Worm (Caenorhabditis elegans) whole organism, late embryonic: ENCODE measurements around the gene F10C2.5.

Experiments used
- C08G9.2 ChIP-seq: sonication (generic microtip); optimal IDR thresholded peaks from 2 replicates; lab custom pipeline; 2016; ENCODE audit warnings: mild to moderate bottlenecking, missing genetic modification characterization, moderate library complexity, missing compliant biosample characterization
- C38D4.7 ChIP-seq: fragments of 200-800 bp; sonication (Bioruptor generic); optimal IDR thresholded peaks from 2 replicates; lab custom pipeline; 2018; ENCODE audit warnings: mild to moderate bottlenecking, missing genetic modification characterization, moderate library complexity, missing compliant biosample characterization
- F13H6.1 ChIP-seq: sonication (generic microtip); optimal IDR thresholded peaks from 2 replicates; lab custom pipeline; 2016; ENCODE audit warnings: missing genetic modification characterization, missing compliant biosample characterization
- K02D7.2 ChIP-seq: sonication (generic microtip); optimal IDR thresholded peaks from 2 replicates; lab custom pipeline; 2017; ENCODE audit warnings: mild to moderate bottlenecking, missing genetic modification characterization, missing compliant biosample characterization
- K09A11.1 ChIP-seq: sonication (generic microtip); optimal IDR thresholded peaks from 2 replicates; lab custom pipeline; 2017; ENCODE audit warnings: antibody characterized with exemption, mild to moderate bottlenecking, missing genetic modification characterization, missing compliant biosample characterization; ENCODE audit not compliant: insufficient read depth
- ceh-14 ChIP-seq: sonication (generic microtip); optimal IDR thresholded peaks from 2 replicates; lab custom pipeline; 2016; ENCODE audit warnings: missing genotype, missing genetic modification characterization, missing compliant biosample characterization
- ceh-19 ChIP-seq: fragments of 200-800 bp; sonication (Bioruptor generic); optimal IDR thresholded peaks from 2 replicates; lab custom pipeline; 2018; ENCODE audit warnings: mild to moderate bottlenecking, missing genetic modification characterization, missing compliant biosample characterization
- ceh-2 ChIP-seq: sonication (generic microtip); optimal IDR thresholded peaks from 2 replicates; lab custom pipeline; 2016; ENCODE audit warnings: missing genotype, missing genetic modification characterization, missing compliant biosample characterization
- ceh-22 ChIP-seq: sonication (generic microtip); optimal IDR thresholded peaks from 2 replicates; lab custom pipeline; 2017; ENCODE audit warnings: missing biosample characterization, missing genetic modification characterization
- ceh-31 ChIP-seq: sonication (generic microtip); optimal IDR thresholded peaks from 2 replicates; lab custom pipeline; 2016; ENCODE audit warnings: missing genetic modification characterization, missing compliant biosample characterization
- ceh-45 ChIP-seq: fragments of 200-800 bp; sonication (Bioruptor generic); IDR thresholded peaks from 2 replicates; pipeline ENCODE4 v1.3.6; 2022; ENCODE audit warnings: missing genetic modification reagents, missing genetic modification characterization, missing compliant biosample characterization
- che-1 ChIP-seq: sonication (generic microtip); optimal IDR thresholded peaks from 2 replicates; lab custom pipeline; 2016; ENCODE audit warnings: mild to moderate bottlenecking, missing genetic modification characterization, missing compliant biosample characterization
- dmd-4 ChIP-seq: sonication (generic microtip); optimal IDR thresholded peaks from 2 replicates; lab custom pipeline; 2016; ENCODE audit warnings: borderline replicate concordance, missing genetic modification characterization, missing compliant biosample characterization
- elt-2 ChIP-seq: sonication (generic microtip); optimal IDR thresholded peaks from 2 replicates; lab custom pipeline; 2016; ENCODE audit warnings: missing genetic modification reagents, missing genetic modification characterization, missing compliant biosample characterization
- ets-4 ChIP-seq: sonication (generic microtip); optimal IDR thresholded peaks from 2 replicates; lab custom pipeline; 2016; ENCODE audit warnings: missing genetic modification characterization, missing compliant biosample characterization
- eyg-1 ChIP-seq: sonication (generic microtip); optimal IDR thresholded peaks from 2 replicates; lab custom pipeline; 2016; ENCODE audit warnings: missing genotype, missing genetic modification characterization, missing compliant biosample characterization
- fkh-10 ChIP-seq: fragments of 150-350 bp; optimal IDR thresholded peaks from 2 replicates; lab custom pipeline; 2014; ENCODE audit warnings: missing biosample characterization, missing genetic modification reagents, missing genetic modification characterization
- fkh-6 ChIP-seq: sonication (generic microtip); optimal IDR thresholded peaks from 2 replicates; lab custom pipeline; 2016; ENCODE audit warnings: missing genetic modification characterization, missing compliant biosample characterization
- gmeb-2 ChIP-seq: sonication (generic microtip); optimal IDR thresholded peaks from 2 replicates; lab custom pipeline; 2016; ENCODE audit warnings: missing genetic modification characterization, inconsistent platforms, missing compliant biosample characterization
- hlh-30 ChIP-seq: sonication (generic microtip); optimal IDR thresholded peaks from 2 replicates; lab custom pipeline; 2017; ENCODE audit warnings: antibody characterized with exemption, missing genetic modification characterization, missing compliant biosample characterization; ENCODE audit not compliant: insufficient read depth
- hlh-6 ChIP-seq: sonication (generic microtip); optimal IDR thresholded peaks from 2 replicates; lab custom pipeline; 2016; ENCODE audit warnings: missing genotype, missing genetic modification characterization, missing compliant biosample characterization
- hlh-8 ChIP-seq: sonication (generic microtip); optimal IDR thresholded peaks from 2 replicates; lab custom pipeline; 2016; ENCODE audit warnings: missing genotype, missing genetic modification characterization, missing compliant biosample characterization
- nhr-232 ChIP-seq: sonication (generic microtip); optimal IDR thresholded peaks from 2 replicates; lab custom pipeline; 2016; ENCODE audit warnings: missing genetic modification characterization, missing compliant biosample characterization
- npax-4 ChIP-seq: sonication (generic microtip); optimal IDR thresholded peaks from 2 replicates; lab custom pipeline; 2016; ENCODE audit warnings: missing genetic modification characterization, missing compliant biosample characterization
- odd-2 ChIP-seq: sonication (generic microtip); optimal IDR thresholded peaks from 2 replicates; lab custom pipeline; 2017; ENCODE audit warnings: antibody characterized with exemption, mild to moderate bottlenecking, missing genetic modification characterization, missing compliant biosample characterization
- pag-3 ChIP-seq: sonication (generic microtip); optimal IDR thresholded peaks from 2 replicates; lab custom pipeline; 2016; ENCODE audit warnings: missing compliant biosample characterization, missing genetic modification characterization, borderline replicate concordance
- pat-9 ChIP-seq: fragments of 200-800 bp; sonication (Bioruptor generic); optimal IDR thresholded peaks from 2 replicates; lab custom pipeline; 2018; ENCODE audit warnings: mild to moderate bottlenecking, missing genetic modification characterization, moderate library complexity, missing compliant biosample characterization
- pax-1 ChIP-seq: fragments of 150-350 bp; optimal IDR thresholded peaks from 2 replicates; lab custom pipeline; 2014; ENCODE audit warnings: missing biosample characterization, missing genetic modification characterization
- pha-2 ChIP-seq: sonication (generic microtip); optimal IDR thresholded peaks from 2 replicates; lab custom pipeline; 2017; ENCODE audit warnings: mild to moderate bottlenecking, missing genetic modification characterization, missing compliant biosample characterization
- pha-4 ChIP-seq: fragments of 150-350 bp; optimal IDR thresholded peaks from 2 replicates; lab custom pipeline; 2018; ENCODE audit warnings: missing biosample characterization, missing genetic modification reagents, missing genetic modification characterization
- ref-2 ChIP-seq: sonication (generic microtip); optimal IDR thresholded peaks from 2 replicates; lab custom pipeline; 2016; ENCODE audit warnings: missing genetic modification characterization, missing compliant biosample characterization
- sdc-2 ChIP-seq: sonication (generic microtip); optimal IDR thresholded peaks from 2 replicates; lab custom pipeline; 2016; ENCODE audit warnings: missing genotype, missing genetic modification characterization, missing compliant biosample characterization
- tbx-2 ChIP-seq: sonication (generic microtip); optimal IDR thresholded peaks from 2 replicates; lab custom pipeline; 2016; ENCODE audit warnings: missing genetic modification characterization, missing compliant biosample characterization
- tbx-7 ChIP-seq: sonication (generic microtip); optimal IDR thresholded peaks from 2 replicates; lab custom pipeline; 2016; ENCODE audit warnings: missing genotype, missing genetic modification characterization, missing compliant biosample characterization
- unc-42 ChIP-seq: sonication (generic microtip); optimal IDR thresholded peaks from 2 replicates; lab custom pipeline; 2016; ENCODE audit warnings: missing genotype, missing genetic modification characterization, missing compliant biosample characterization
- unc-55 ChIP-seq: sonication (generic microtip); optimal IDR thresholded peaks from 2 replicates; lab custom pipeline; 2017; ENCODE audit warnings: missing biosample characterization, missing genetic modification reagents, missing genetic modification characterization
- zip-5 ChIP-seq: sonication (generic microtip); optimal IDR thresholded peaks from 2 replicates; lab custom pipeline; 2016; ENCODE audit warnings: missing genetic modification characterization, missing compliant biosample characterization

F10C2.5 gene

DNA sequence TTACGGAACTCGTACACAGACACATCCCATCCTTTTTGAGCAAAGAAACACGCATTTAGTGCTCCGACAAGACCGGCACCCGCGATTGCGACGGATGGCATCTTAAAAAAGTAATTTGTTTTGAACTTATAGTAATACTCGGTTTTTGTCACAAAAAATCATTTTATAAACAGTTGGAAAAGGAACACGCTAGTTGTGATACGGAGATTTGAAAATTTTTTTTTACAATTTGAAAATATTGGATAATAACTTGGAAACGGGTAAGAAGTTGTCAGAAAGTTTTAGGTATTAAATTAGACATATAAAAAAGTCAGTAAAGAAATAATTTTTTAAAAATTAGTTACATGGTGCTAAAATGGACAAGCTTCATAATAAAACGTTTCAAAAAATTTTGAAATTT, 25.2 kb downstream of the F10C2.5 start, which contains the start of gene kmo-1:
Gene kmo-1 (minus strand): TSS at position 101 of the 400 bp plus-strand sequence.
- TF ChIP-seq ceh-31 (tag; lab: Kevin White, UChicago) (no peak), ref-2 (tag; lab: Kevin White, UChicago) (no peak), C38D4.7 (GFP tag; lab: Kevin White, UChicago) (no peak), elt-2 (tag; lab: Kevin White, UChicago) (no peak), K09A11.1 (no peak), pag-3 (tag; lab: Kevin White, UChicago) (no peak), ceh-19 (GFP tag; lab: Kevin White, UChicago) (no peak), hlh-30 (tag; lab: Kevin White, UChicago) (no peak), F13H6.1 (tag; lab: Kevin White, UChicago) (no peak), ceh-14 (tag; lab: Kevin White, UChicago) (no peak), tbx-2 (tag; lab: Kevin White, UChicago) (no peak), tbx-7 (tag; lab: Kevin White, UChicago) (no peak), gmeb-2 (tag; lab: Kevin White, UChicago) (no peak), ceh-45 (GFP tag; lab: Robert Waterston, UW) (no peak), zip-5 (tag; lab: Kevin White, UChicago) (no peak), fkh-6 (no peak), npax-4 (tag; lab: Kevin White, UChicago) (no peak), unc-42 (no peak), pha-2 (tag; lab: Kevin White, UChicago) (no peak)

DNA sequence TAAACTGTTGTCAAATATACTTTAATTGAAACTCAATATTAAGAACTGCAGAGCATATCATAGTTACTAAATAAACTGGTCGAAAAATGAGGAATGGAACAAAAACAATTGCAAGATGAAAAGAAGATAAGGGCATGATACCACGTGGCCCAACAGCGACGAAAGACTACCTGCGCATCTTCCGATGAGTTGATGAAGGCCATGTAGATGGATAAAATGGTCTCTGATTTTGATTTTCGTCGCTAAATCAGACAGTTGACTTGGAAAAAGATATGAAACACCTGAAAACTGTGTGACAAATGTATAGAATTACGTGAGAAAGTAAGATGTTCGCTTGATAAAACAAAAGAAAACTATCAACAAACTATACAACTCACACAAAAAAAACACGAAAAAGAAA, 26.3 kb downstream of the F10C2.5 start:
- TF ChIP-seq che-1 (tag; lab: Kevin White, UChicago), result no peak
- no peak for TF ChIP-seq ets-4 (tag; lab: Kevin White, UChicago)
- no peak for TF ChIP-seq pax-1 (tag; lab: Kevin White, UChicago)
- TF ChIP-seq sdc-2, result no peak
- no peak for TF ChIP-seq fkh-10
- TF ChIP-seq hlh-8 (tag; lab: Kevin White, UChicago), result no peak
- no peak for TF ChIP-seq dmd-4 (tag; lab: Kevin White, UChicago)
- no peak for TF ChIP-seq ceh-14 (tag; lab: Kevin White, UChicago)
- TF ChIP-seq nhr-232 (tag; lab: Kevin White, UChicago), result no peak
- no peak for TF ChIP-seq unc-55 (GFP tag; lab: Kevin White, UChicago)
- no peak for TF ChIP-seq C08G9.2 (tag; lab: Kevin White, UChicago)
- TF ChIP-seq unc-42, result no peak
- no peak for TF ChIP-seq odd-2 (tag; lab: Kevin White, UChicago)
- TF ChIP-seq F13H6.1 (tag; lab: Kevin White, UChicago), result no peak

DNA sequence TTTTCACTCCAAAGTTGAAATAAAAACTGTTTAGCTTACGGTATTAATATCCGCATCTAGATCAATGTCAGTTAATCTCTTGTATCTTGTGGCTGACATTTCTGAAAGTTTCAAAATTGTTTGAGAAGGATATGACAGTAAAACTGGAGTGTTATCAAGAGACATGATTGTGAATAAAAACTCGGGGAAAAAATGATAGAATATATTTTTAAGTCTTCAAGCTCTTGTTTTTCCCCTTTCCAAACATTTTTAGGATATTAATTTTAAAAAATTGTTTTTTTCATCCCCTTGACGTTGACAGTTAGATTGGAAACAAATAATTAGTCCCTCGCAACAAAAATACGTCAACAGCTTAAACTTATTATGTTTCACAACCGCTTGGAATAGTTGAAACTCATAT, 29.7 kb downstream of the F10C2.5 start, which contains the start of gene R07B7.6:
Gene R07B7.6 (minus strand): TSS at position 101 of the 400 bp plus-strand sequence.
- no peak for TF ChIP-seq unc-42
- no peak for TF ChIP-seq pat-9
- no peak for TF ChIP-seq pax-1 (tag; lab: Kevin White, UChicago)
- TF ChIP-seq zip-5 (tag; lab: Kevin White, UChicago), result no peak
- no peak for TF ChIP-seq K02D7.2 (tag; lab: Kevin White, UChicago)
- no peak for TF ChIP-seq hlh-30 (tag; lab: Kevin White, UChicago)
- TF ChIP-seq hlh-8 (tag; lab: Kevin White, UChicago), result no peak

DNA sequence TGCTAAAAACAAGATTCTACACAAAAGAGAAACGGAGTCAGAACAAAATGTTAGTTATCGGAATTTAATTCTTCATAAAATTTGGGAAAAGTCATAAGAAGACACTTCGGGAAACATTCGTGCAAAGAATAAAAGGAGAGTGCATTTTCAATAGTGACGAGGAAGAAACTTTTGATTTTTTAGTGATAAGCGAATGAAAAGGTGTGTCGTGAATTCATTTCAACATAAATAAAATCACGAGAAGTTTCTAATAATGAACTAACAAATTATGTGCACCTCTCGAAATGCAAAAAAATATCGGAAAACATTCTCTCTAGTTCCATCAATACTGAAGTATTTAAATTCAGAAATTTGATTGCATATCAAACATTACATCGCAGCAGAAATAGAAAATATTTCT, 30.8 kb downstream of the F10C2.5 start:
- TF ChIP-seq eyg-1 (no peak), ceh-22 (tag; lab: Kevin White, UChicago) (no peak), pat-9 (no peak), hlh-6 (tag; lab: Kevin White, UChicago) (no peak), ceh-2 (tag; lab: Kevin White, UChicago) (no peak), F13H6.1 (tag; lab: Kevin White, UChicago) (no peak), pha-4 (tag; lab: Kevin White, UChicago) (no peak)
